Fruit fly (Drosophila melanogaster) whole organism, embryonic: ENCODE results near the gene CG45691.

Experiments used
- cwo ChIP-seq: fragments of 200-800 bp; sonication (Bioruptor generic); optimal IDR thresholded peaks from 3 replicates; lab custom pipeline; 2017; ENCODE audit warnings: missing biosample characterization, missing genetic modification characterization, mild to moderate bottlenecking, moderate library complexity, missing genetic modification reagents
- trh ChIP-seq: fragments of 200-800 bp; sonication (Bioruptor generic); optimal IDR thresholded peaks from 2 replicates; lab custom pipeline; 2016; ENCODE audit warnings: missing biosample characterization, missing genetic modification characterization

The CG45691 gene

DNA sequence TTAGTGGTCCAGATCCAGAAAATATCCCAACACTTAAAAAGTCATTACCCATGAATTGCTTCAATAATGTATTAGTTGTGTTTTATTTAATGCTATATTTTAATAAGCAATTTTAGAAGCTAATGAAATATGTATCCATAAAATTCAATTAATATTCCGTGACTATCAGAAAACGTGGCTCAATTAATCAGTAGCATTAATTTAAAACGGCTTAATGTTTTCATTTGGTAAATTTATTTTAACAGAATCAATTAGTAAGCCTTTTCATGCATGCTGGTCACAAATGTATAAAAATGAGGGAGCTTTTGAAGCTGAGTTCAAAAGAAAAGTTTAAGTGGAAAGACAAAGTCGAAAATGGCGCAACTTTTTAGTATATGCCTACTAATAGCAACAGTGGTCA, 34.6 kb downstream of the CG45691 start, which contains the start of gene CG15140:
Gene CG15140 (plus strand): TSS at position 301 of the 400 bp plus-strand sequence.
- no peak for TF ChIP-seq trh (GFP tag; lab: Kevin White, UChicago)
- TF ChIP-seq cwo (GFP tag; lab: Kevin White, UChicago), result no peak
